Worm (Caenorhabditis elegans) whole organism, late embryonic: ENCODE data around the gene B0478.3.

ENCODE experiments used
- ceh-14 ChIP-seq: sonication (generic microtip); optimal IDR thresholded peaks from 2 replicates; lab custom pipeline; 2016; ENCODE audit warnings: missing genotype, missing genetic modification characterization, missing compliant biosample characterization
- elt-2 ChIP-seq: sonication (generic microtip); optimal IDR thresholded peaks from 2 replicates; lab custom pipeline; 2016; ENCODE audit warnings: missing genetic modification reagents, missing genetic modification characterization, missing compliant biosample characterization
- elt-4 ChIP-seq: sonication (generic microtip); optimal IDR thresholded peaks from 2 replicates; lab custom pipeline; 2016; ENCODE audit warnings: missing genetic modification characterization, missing compliant biosample characterization
- nhr-11 ChIP-seq: fragments of 150-350 bp; optimal IDR thresholded peaks from 2 replicates; lab custom pipeline; 2014; ENCODE audit warnings: missing biosample characterization, missing genetic modification characterization
- pha-4 ChIP-seq: fragments of 150-350 bp; optimal IDR thresholded peaks from 2 replicates; lab custom pipeline; 2018; ENCODE audit warnings: missing biosample characterization, missing genetic modification reagents, missing genetic modification characterization
- ref-2 ChIP-seq: sonication (generic microtip); optimal IDR thresholded peaks from 2 replicates; lab custom pipeline; 2016; ENCODE audit warnings: missing genetic modification characterization, missing compliant biosample characterization

DNA sequence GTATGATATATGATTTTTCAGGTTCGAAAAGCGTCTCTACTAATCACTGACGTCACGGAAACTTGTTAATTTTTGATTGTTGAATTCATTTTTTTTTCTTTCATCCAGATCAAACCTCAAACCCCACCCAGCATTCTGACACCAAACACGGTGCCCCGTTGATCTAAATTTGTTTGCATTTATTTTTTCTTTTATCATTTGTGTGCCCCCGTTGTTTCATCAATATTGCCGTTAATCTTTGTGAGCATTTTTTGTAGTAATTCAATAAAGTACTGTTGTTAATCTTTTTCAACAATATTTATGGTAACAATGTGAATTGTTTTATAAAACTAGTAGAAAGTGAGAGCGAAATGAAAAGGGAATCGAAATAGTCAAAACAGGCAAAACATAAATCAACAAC is 47.6 kb downstream of the B0478.3 start:
- TF ChIP-seq elt-4 (tag; lab: Kevin White, UChicago): no peak
- no peak for TF ChIP-seq elt-2 (tag; lab: Kevin White, UChicago)
- TF ChIP-seq ceh-14 (tag; lab: Kevin White, UChicago): no peak
- TF ChIP-seq pha-4 (tag; lab: Kevin White, UChicago): no peak
- TF ChIP-seq ref-2 (tag; lab: Kevin White, UChicago): no peak
- no peak for TF ChIP-seq nhr-11 (tag; lab: Kevin White, UChicago)
